Fruit fly (Drosophila melanogaster): ENCODE data around the gene CG6678.

- TF ChIP-seq CG34367 (tag; optimal IDR thresholded peaks at IDR 0.05) (no peak), D1 (tag; optimal IDR thresholded peaks at IDR 0.05) (no peak)
Measured at dm6 chr3R:21954056-21954650, 67.3 kb downstream of the CG6678 start.

All from whole organism, pupa.